Fruit fly (Drosophila melanogaster): ENCODE data around the gene Gapvd1.

The Gapvd1 gene

DNA sequence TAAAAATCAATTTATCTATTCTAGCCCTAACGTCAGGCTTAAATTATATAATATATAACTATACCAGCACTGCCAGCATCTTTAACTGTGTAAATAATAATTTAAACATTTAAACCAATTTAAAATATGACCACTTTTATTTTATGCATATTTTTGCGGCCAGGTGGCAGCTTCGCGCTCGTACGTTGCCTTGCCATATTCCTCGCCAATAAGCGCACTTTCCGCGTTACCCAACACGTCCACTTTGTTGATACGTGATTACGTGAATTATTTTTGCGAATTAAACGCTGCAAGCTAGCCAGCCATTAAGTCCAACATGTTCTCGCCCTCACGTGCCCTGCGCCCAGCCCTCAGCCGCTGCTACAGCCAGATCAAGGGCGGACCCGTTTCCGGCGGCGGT lies 24.6 kb downstream of the Gapvd1 start, which contains the start of gene NdufV3 (continued):
- TF ChIP-seq Poxn (GFP tag; IDR thresholded peaks at IDR 0.05), result no peak
- TF ChIP-seq MTF-1 (GFP tag; optimal IDR thresholded peaks at IDR 0.05; ENCODE audit: borderline replicate concordance), result no peak
- no peak for TF ChIP-seq jing (GFP tag; optimal IDR thresholded peaks at IDR 0.05)
- TF ChIP-seq Dref (GFP tag; IDR thresholded peaks at IDR 0.05), result peak; percentile 29; the same call in 1 of the 2 replicates
- no peak for TF ChIP-seq CG15479 (GFP tag; optimal IDR thresholded peaks at IDR 0.05)
- no peak for TF ChIP-seq CG9876 (GFP tag; optimal IDR thresholded peaks at IDR 0.05)
- TF ChIP-seq CG1832 (GFP tag; optimal IDR thresholded peaks at IDR 0.05), result no peak
- peak; percentile 11 for TF ChIP-seq nmo (GFP tag; optimal IDR thresholded peaks at IDR 0.05)
- TF ChIP-seq klu (GFP tag; IDR thresholded peaks at IDR 0.05), result no peak
- peak; percentile 63 for TF ChIP-seq slbo (GFP tag; IDR thresholded peaks at IDR 0.05)
- no peak for TF ChIP-seq dmrt99B (tag; optimal IDR thresholded peaks at IDR 0.05)
- no peak for TF ChIP-seq knrl (GFP tag; IDR thresholded peaks at IDR 0.05; ENCODE audit: partially characterized antibody)
- peak; percentile 40; the same call in 1 of the 2 replicates for TF ChIP-seq ranshi (GFP tag; IDR thresholded peaks at IDR 0.05)
- TF ChIP-seq kni (GFP tag; optimal IDR thresholded peaks at IDR 0.05), result no peak
- TF ChIP-seq phol (tag; optimal IDR thresholded peaks at IDR 0.05), result peak; percentile 10
- no peak for TF ChIP-seq hkb (optimal IDR thresholded peaks at IDR 0.05)
- no peak for TF ChIP-seq hkb (GFP tag; IDR thresholded peaks at IDR 0.05)
- no peak for TF ChIP-seq Mrtf (GFP tag; IDR thresholded peaks at IDR 0.05)
- TF ChIP-seq da (GFP tag; optimal IDR thresholded peaks at IDR 0.05), result no peak
- TF ChIP-seq Six4 (GFP tag; optimal IDR thresholded peaks at IDR 0.05), result no peak
- TF ChIP-seq CG16813 (GFP tag; IDR thresholded peaks at IDR 0.05; ENCODE audit: partially characterized antibody), result no peak
- no peak for TF ChIP-seq oc (tag; optimal IDR thresholded peaks at IDR 0.05)
- TF ChIP-seq CG11093 (GFP tag; IDR thresholded peaks at IDR 0.05), result no peak
- no peak for TF ChIP-seq sna (GFP tag; IDR thresholded peaks at IDR 0.05; ENCODE audit: partially characterized antibody)
- no peak for TF ChIP-seq Sox102F (GFP tag; optimal IDR thresholded peaks at IDR 0.05)
- no peak for TF ChIP-seq CG6683 (GFP tag; optimal IDR thresholded peaks at IDR 0.05)
- TF ChIP-seq CG17829 (tag; optimal IDR thresholded peaks at IDR 0.05), result peak; percentile 18
- no peak for TF ChIP-seq CG2712 (tag; optimal IDR thresholded peaks at IDR 0.05)
- no peak for TF ChIP-seq Hr51 (GFP tag; optimal IDR thresholded peaks at IDR 0.05)
- TF ChIP-seq CG16815 (GFP tag; optimal IDR thresholded peaks at IDR 0.05), result no peak
- no peak for TF ChIP-seq fd102C (GFP tag; optimal IDR thresholded peaks at IDR 0.05)
- peak; percentile 68 for TF ChIP-seq CG3847 (GFP tag; IDR thresholded peaks at IDR 0.05)
- peak; percentile 1 for TF ChIP-seq CG3281 (GFP tag; optimal IDR thresholded peaks at IDR 0.05)
- TF ChIP-seq B-H1 (GFP tag; IDR thresholded peaks at IDR 0.05), result no peak
- no peak for TF ChIP-seq GATAe (GFP tag; conservative IDR thresholded peaks at IDR 0.05)
- no peak for TF ChIP-seq ttk (GFP tag; IDR thresholded peaks at IDR 0.05)
- no peak for TF ChIP-seq Hmr (GFP tag; optimal IDR thresholded peaks at IDR 0.05)
- TF ChIP-seq prd (optimal IDR thresholded peaks at IDR 0.05), result no peak
- no peak for TF ChIP-seq prd (GFP tag; IDR thresholded peaks at IDR 0.05)
- no peak for TF ChIP-seq CG8478 (optimal IDR thresholded peaks at IDR 0.05)
- no peak for TF ChIP-seq CG14441 (GFP tag; IDR thresholded peaks at IDR 0.05)
- no peak for TF ChIP-seq Stat92E (GFP tag; optimal IDR thresholded peaks at IDR 0.05)
- TF ChIP-seq ken (GFP tag; IDR thresholded peaks at IDR 0.05), result no peak; the same call in 2 of the 3 replicates
- TF ChIP-seq CG11696 (GFP tag; IDR thresholded peaks at IDR 0.05), result no peak
- peak; percentile 4 to 34 for TF ChIP-seq dpn (GFP tag; optimal IDR thresholded peaks at IDR 0.05)
- TF ChIP-seq sug (tag; optimal IDR thresholded peaks at IDR 0.05), result peak; percentile 18
- TF ChIP-seq CG13894 (tag; optimal IDR thresholded peaks at IDR 0.05), result no peak
- TF ChIP-seq Lpt (GFP tag; optimal IDR thresholded peaks at IDR 0.05), result no peak
- no peak for TF ChIP-seq ato (GFP tag; IDR thresholded peaks at IDR 0.05; ENCODE audit: partially characterized antibody)
- TF ChIP-seq fu2 (GFP tag; optimal IDR thresholded peaks at IDR 0.05), result no peak
- no peak for TF ChIP-seq CG10543 (GFP tag; optimal IDR thresholded peaks at IDR 0.05)

Measured in whole organism, embryonic.